Fruit fly (Drosophila melanogaster): ENCODE results near the gene sud1.

- no peak for TF ChIP-seq psq (optimal IDR thresholded peaks at IDR 0.05)
- TF ChIP-seq usp (GFP tag; optimal IDR thresholded peaks at IDR 0.05): no peak
- no peak for TF ChIP-seq pan (optimal IDR thresholded peaks at IDR 0.05)
These were observed 20.4 kb upstream of the sud1 start, which contains the start of gene Osbp for dm6 chr3R:24938049-24938448.
